Fruit fly (Drosophila melanogaster) S2 (cell line): ENCODE data around the gene Cyp6v1.

Experiments
- CG8478 ChIP-seq: fragments of >200 bp; optimal IDR thresholded peaks from 2 replicates; lab custom pipeline; 2018
- CTCF ChIP-seq, 2 experiments: fragments of >200 bp; optimal IDR thresholded peaks; 2 replicates each; lab custom pipeline; 2018

- no peak for TF ChIP-seq CG8478 (lab: Kevin White, UChicago)
- no peak for TF ChIP-seq CTCF (optimal IDR thresholded peaks at IDR 0.05; lab: Kevin White, UChicago)
These were observed 9.4 kb downstream of the Cyp6v1 start for dm6 chrX:20666356-20666755.
